Worm (Caenorhabditis elegans) whole organism, L2 larva: ENCODE data around the gene fbxb-39.

Source experiments
- elt-3 ChIP-seq: sonication (generic microtip); optimal IDR thresholded peaks from 2 replicates; lab custom pipeline; 2017; ENCODE audit warnings: missing biosample characterization, missing genetic modification characterization
- fos-1 ChIP-seq: fragments of 150-350 bp; optimal IDR thresholded peaks from 2 replicates; lab custom pipeline; 2014; ENCODE audit warnings: missing biosample characterization, missing genetic modification characterization
- gmeb-1 ChIP-seq: fragments of 150-350 bp; optimal IDR thresholded peaks from 2 replicates; lab custom pipeline; 2014; ENCODE audit warnings: missing biosample characterization, missing genetic modification characterization
- mdl-1 ChIP-seq, 2 experiments: fragments of 150-350 bp in 1 of 2; sonication (generic microtip) in 1 of 2; optimal IDR thresholded peaks; 2 replicates each; lab custom pipeline; 2017; ENCODE audit warnings: missing biosample characterization in 2 of 2, missing genetic modification characterization in 2 of 2
- nhr-237 ChIP-seq: fragments of 150-350 bp; optimal IDR thresholded peaks from 2 replicates; lab custom pipeline; 2014; ENCODE audit warnings: missing biosample characterization, missing genetic modification characterization
- nhr-25 ChIP-seq: fragments of 150-350 bp; sonication (generic microtip); optimal IDR thresholded peaks from 3 replicates; lab custom pipeline; 2014; ENCODE audit warnings: missing biosample characterization, missing genetic modification characterization
- nhr-6 ChIP-seq: fragments of 150-350 bp; optimal IDR thresholded peaks from 2 replicates; lab custom pipeline; 2014; ENCODE audit warnings: missing biosample characterization, missing genetic modification characterization
- snpc-4 ChIP-seq: fragments of 150-350 bp; optimal IDR thresholded peaks from 2 replicates; lab custom pipeline; 2014; ENCODE audit warnings: missing biosample characterization, missing genetic modification characterization

- TF ChIP-seq fos-1 (tag; lab: Kevin White, UChicago) = no peak
- no peak for TF ChIP-seq nhr-6
- TF ChIP-seq nhr-237 (tag; lab: Kevin White, UChicago) = no peak
- no peak for TF ChIP-seq elt-3 (tag; lab: Kevin White, UChicago)
- TF ChIP-seq nhr-25 (tag; lab: Kevin White, UChicago) = no peak
- TF ChIP-seq mdl-1 (tag; optimal IDR thresholded peaks at IDR 0.05; lab: Kevin White, UChicago) = no peak
- no peak for TF ChIP-seq gmeb-1 (tag; lab: Kevin White, UChicago)
- TF ChIP-seq snpc-4 (tag; lab: Kevin White, UChicago) = no peak
Observed at ce11 chrII:1026670-1027069, 13.7 kb downstream of the fbxb-39 start, which contains the start of gene M01D1.12.
